Worm (Caenorhabditis elegans) whole organism, L3 larva: ENCODE data around the gene gst-8.

Source experiments
- ZK546.5 ChIP-seq: sonication (generic microtip); optimal IDR thresholded peaks from 2 replicates; lab custom pipeline; 2017; ENCODE audit warnings: missing biosample characterization, missing genetic modification characterization
- aly-2 ChIP-seq: fragments of 150-350 bp; optimal IDR thresholded peaks from 2 replicates; lab custom pipeline; 2014; ENCODE audit warnings: missing biosample characterization, missing genetic modification characterization
- ceh-28 ChIP-seq: fragments of 150-350 bp; optimal IDR thresholded peaks from 2 replicates; lab custom pipeline; 2014; ENCODE audit warnings: missing biosample characterization, missing genetic modification reagents, missing genetic modification characterization
- elt-1 ChIP-seq: fragments of 150-350 bp; optimal IDR thresholded peaks from 2 replicates; lab custom pipeline; 2014; ENCODE audit warnings: missing biosample characterization, missing genetic modification characterization
- fos-1 ChIP-seq: fragments of 150-350 bp; optimal IDR thresholded peaks from 2 replicates; lab custom pipeline; 2014; ENCODE audit warnings: missing biosample characterization, missing genetic modification characterization
- lin-39 ChIP-seq: fragments of 150-350 bp; optimal IDR thresholded peaks from 2 replicates; lab custom pipeline; 2018; ENCODE audit warnings: missing biosample characterization, missing genetic modification reagents, missing genetic modification characterization
- nhr-12 ChIP-seq: fragments of 150-350 bp; optimal IDR thresholded peaks from 2 replicates; lab custom pipeline; 2014; ENCODE audit warnings: missing biosample characterization, missing genetic modification characterization
- nhr-28 ChIP-seq: fragments of 150-350 bp; optimal IDR thresholded peaks from 2 replicates; lab custom pipeline; 2014; ENCODE audit warnings: missing biosample characterization, missing genetic modification characterization
- pqm-1 ChIP-seq: fragments of 150-350 bp; optimal IDR thresholded peaks from 2 replicates; lab custom pipeline; 2017; ENCODE audit warnings: missing biosample characterization, missing genetic modification characterization, inconsistent platforms
- unc-39 ChIP-seq: sonication (generic microtip); optimal IDR thresholded peaks from 4 replicates; lab custom pipeline; 2017; ENCODE audit warnings: missing biosample characterization, missing genetic modification characterization
- zag-1 ChIP-seq: fragments of 150-350 bp; optimal IDR thresholded peaks from 2 replicates; lab custom pipeline; 2014; ENCODE audit warnings: missing biosample characterization, missing genetic modification characterization
- ztf-11 ChIP-seq: fragments of 150-350 bp; optimal IDR thresholded peaks from 2 replicates; lab custom pipeline; 2014; ENCODE audit warnings: missing biosample characterization, missing genetic modification characterization

DNA sequence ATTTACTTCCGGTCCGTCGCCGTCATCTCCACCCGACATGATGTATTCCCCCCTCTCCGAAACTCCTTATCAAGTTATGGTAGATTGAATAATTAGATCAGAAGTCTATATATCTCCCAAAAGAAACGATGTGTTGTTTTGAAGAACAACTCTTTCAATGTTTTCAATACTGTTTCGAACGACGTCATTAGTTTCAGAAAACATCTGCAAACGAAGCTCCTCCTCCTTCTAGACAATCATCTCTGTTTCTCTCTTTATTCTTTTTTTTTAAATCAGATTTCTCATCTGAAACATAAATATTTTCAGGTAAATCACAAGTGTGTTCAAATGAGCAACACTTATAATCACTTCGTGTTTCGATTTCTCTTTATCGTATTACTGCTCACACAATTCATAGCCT, 33.6 kb upstream of the gst-8 start, which contains the start of gene T23B7.3:
- TF ChIP-seq pqm-1: no peak
- no peak for TF ChIP-seq nhr-12 (tag; lab: Kevin White, UChicago)
- TF ChIP-seq unc-39 (tag; lab: Kevin White, UChicago): no peak
- TF ChIP-seq elt-1 (tag; lab: Kevin White, UChicago): no peak
- TF ChIP-seq nhr-28: no peak
- no peak for TF ChIP-seq zag-1
- TF ChIP-seq lin-39 (tag; lab: Kevin White, UChicago): no peak
- TF ChIP-seq ZK546.5 (tag; lab: Kevin White, UChicago): no peak
- TF ChIP-seq fos-1: no peak
- TF ChIP-seq aly-2: no peak
- no peak for TF ChIP-seq ztf-11
- TF ChIP-seq ceh-28: no peak
